Worm (Caenorhabditis elegans): ENCODE results near the gene F56C3.1.

DNA sequence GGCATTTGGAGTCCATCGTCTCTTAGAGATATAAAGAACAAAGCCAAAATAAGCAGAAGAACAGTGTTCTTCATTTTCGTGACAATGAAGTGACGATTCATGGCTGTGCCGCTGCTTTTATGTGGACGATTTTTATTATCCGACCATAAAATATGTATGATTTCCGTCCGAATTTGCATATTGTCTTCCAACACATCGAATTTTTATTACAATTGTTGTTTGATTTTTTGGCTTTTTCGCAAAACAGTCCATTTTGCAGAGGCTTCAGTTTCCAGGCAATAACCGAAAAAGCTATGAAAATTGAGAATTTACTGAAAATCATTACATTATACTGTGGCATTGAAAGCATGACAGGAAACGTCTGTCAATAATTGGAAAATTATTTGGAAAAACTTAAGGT lies 2.6 kb upstream of the F56C3.1 start, which contains the start of gene F56C3.8:
- TF ChIP-seq Y55F3AM.14 (GFP tag; optimal IDR thresholded peaks at IDR 0.05) (no peak), lsy-2 (tag; optimal IDR thresholded peaks at IDR 0.05) (no peak)
